Worm (Caenorhabditis elegans) whole organism, midembryonic: ENCODE data around the gene Y39A1A.24.
A peak's percentile ranks its signal among the peaks of the same experiment; 100 is the strongest.

Source experiments
- T22C8.4 ChIP-seq: fragments of 200-800 bp; sonication (Bioruptor generic); IDR thresholded peaks from 2 replicates; pipeline ENCODE4 v1.3.6; 2022; ENCODE audit warnings: missing genetic modification characterization, missing compliant biosample characterization
- cog-1 ChIP-seq: sonication (generic microtip); optimal IDR thresholded peaks from 2 replicates; lab custom pipeline; 2016; ENCODE audit warnings: missing genetic modification characterization, missing compliant biosample characterization
- flt-1 ChIP-seq: fragments of 200-800 bp; sonication (Bioruptor generic); IDR thresholded peaks from 2 replicates; pipeline ENCODE4 v1.3.6; 2022; ENCODE audit warnings: missing genetic modification characterization, missing compliant biosample characterization
- klf-2 ChIP-seq: fragments of 200-800 bp; sonication (Bioruptor generic); conservative IDR thresholded peaks from 2 replicates; pipeline ENCODE4 v1.3.6; 2022; ENCODE audit warnings: missing genetic modification reagents, missing genetic modification characterization, missing compliant biosample characterization
- med-1 ChIP-seq: sonication (generic microtip); optimal IDR thresholded peaks from 2 replicates; lab custom pipeline; 2017; ENCODE audit warnings: missing genetic modification characterization, mild to moderate bottlenecking, missing compliant biosample characterization, antibody characterized with exemption, missing genetic modification reagents; ENCODE audit not compliant: insufficient read depth
- ref-1 ChIP-seq: fragments of 200-800 bp; sonication (Bioruptor generic); conservative IDR thresholded peaks from 2 replicates; pipeline ENCODE4 v1.3.6; 2022; ENCODE audit warnings: missing genetic modification reagents, missing genetic modification characterization, missing compliant biosample characterization
- tab-1 ChIP-seq: fragments of 200-800 bp; sonication (Bioruptor generic); IDR thresholded peaks from 2 replicates; pipeline ENCODE4 v1.3.6; 2022; ENCODE audit warnings: missing genetic modification characterization, missing compliant biosample characterization
- ztf-23 ChIP-seq: fragments of 200-800 bp; sonication (Bioruptor generic); IDR thresholded peaks from 2 replicates; pipeline ENCODE4 v1.3.6; 2022; ENCODE audit warnings: missing genetic modification reagents, missing genetic modification characterization, missing compliant biosample characterization
- ztf-29 ChIP-seq: fragments of 200-800 bp; sonication (Bioruptor generic); IDR thresholded peaks from 2 replicates; pipeline ENCODE4 v1.3.6; 2022; ENCODE audit warnings: missing genetic modification reagents, missing genetic modification characterization, missing compliant biosample characterization

The Y39A1A.24 gene

DNA sequence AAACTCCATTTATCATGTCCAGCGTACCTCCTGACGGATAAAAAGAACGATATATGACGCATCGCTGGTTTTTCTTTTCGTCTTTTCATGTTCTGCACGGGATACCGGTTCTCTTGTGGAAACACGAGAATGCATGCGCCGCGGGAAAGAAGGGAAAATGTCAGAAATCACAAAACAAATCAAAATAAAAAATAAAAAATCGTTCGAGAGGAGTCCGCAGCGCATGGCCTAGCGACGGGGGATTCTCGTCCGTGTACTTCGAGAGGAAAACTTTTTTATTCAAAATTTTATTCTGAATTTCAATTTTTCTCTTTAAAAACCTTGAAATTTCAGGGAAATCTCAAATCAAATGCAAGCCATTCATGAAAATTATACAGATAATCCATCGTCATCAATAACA lies 8.8 kb downstream of the Y39A1A.24 start, which contains the start of the genes lron-10 and hpr-9:
TSS of gene lron-10 (minus strand) at position 162 of the 400 bp plus-strand sequence.
TSS of gene hpr-9 (plus strand) at position 344 of the 400 bp plus-strand sequence.
- TF ChIP-seq cog-1 (tag; lab: Kevin White, UChicago) (no peak), flt-1 (GFP tag; lab: Robert Waterston, UW) (peak; percentile 48; the same call in 1 of the 2 replicates), ztf-23 (GFP tag; lab: Robert Waterston, UW) (0 out of 2 replicates have a peak, but pooled peaks have one; percentile 55), tab-1 (no peak)

DNA sequence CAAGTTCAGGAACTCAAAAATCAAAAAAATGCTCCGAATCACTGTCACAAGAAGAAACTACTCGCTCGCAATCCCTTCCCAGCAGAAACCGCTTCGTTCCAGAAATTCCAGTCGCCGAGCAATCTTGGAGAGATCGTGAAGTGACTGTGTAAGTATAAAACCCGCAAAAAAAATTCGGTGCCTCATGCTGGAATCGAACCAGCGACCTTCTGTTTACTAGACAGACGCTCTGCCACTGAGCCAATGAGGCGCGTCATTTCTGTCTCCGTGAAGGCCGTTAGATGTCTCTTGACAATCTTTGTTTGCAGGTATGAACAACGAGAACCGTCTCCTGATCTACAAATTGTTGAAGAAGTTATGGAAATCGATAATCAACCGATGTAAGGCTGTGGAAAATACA lies 12.1 kb downstream of the Y39A1A.24 start:
- peak; percentile 93 for TF ChIP-seq tab-1
- TF ChIP-seq klf-2 (GFP tag; lab: Robert Waterston, UW), result peak; percentile 81
- TF ChIP-seq T22C8.4 (GFP tag; lab: Robert Waterston, UW), result peak; percentile 92
- peak; percentile 51 for TF ChIP-seq cog-1 (tag; lab: Kevin White, UChicago)
- TF ChIP-seq ztf-23 (GFP tag; lab: Robert Waterston, UW), result peak; percentile 82
- TF ChIP-seq ztf-29 (GFP tag; lab: Robert Waterston, UW), result peak; percentile 67
- peak; percentile 85 for TF ChIP-seq ref-1
- TF ChIP-seq flt-1 (GFP tag; lab: Robert Waterston, UW), result peak; percentile 94
- peak; percentile 55 for TF ChIP-seq med-1

DNA sequence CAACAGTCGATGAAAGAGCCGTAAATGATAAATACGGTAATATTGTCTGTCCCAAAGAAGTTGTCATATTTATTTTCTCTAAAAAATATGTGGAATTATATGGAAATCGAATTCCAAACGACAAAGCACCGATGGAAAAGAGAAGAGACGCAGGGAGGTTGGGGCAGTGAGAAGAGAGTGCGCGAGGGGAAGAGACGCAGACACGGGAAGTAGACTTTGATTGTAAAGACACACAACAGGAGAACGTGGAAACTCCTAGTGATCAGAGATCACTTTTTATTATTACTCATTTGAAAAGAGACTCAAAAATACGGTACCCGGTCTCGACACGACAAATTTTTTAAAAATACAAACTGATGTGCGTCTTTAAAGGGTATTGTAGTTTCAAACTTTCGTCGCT lies 15.9 kb downstream of the Y39A1A.24 start:
- TF ChIP-seq T22C8.4 (GFP tag; lab: Robert Waterston, UW) (no peak), flt-1 (GFP tag; lab: Robert Waterston, UW) (no peak), ztf-23 (GFP tag; lab: Robert Waterston, UW) (no peak)

DNA sequence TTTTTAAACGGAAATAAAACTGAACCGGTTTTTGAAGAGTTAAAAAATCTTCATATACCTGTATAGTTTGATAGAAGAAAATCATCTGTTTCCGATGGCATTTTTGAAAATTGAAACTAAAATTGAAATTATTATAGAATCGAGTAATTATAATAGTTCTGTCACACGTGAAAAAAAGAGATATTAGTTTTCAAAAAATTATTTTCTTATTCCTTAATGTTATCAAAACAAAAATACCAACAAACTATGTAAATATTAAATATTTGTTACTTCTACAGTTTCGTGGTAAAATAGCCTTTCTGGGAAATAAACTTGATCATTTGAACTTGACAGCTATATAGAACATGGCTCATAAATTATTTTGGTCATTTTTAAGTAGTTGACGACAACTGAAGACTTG lies 16.6 kb downstream of the Y39A1A.24 start, which contains the start of gene swt-4:
TSS of gene swt-4 (minus strand) at position 101 of the 400 bp plus-strand sequence.
- no peak for TF ChIP-seq ztf-23 (GFP tag; lab: Robert Waterston, UW)
- TF ChIP-seq cog-1 (tag; lab: Kevin White, UChicago), result no peak
- TF ChIP-seq T22C8.4 (GFP tag; lab: Robert Waterston, UW), result no peak
- no peak for TF ChIP-seq ztf-29 (GFP tag; lab: Robert Waterston, UW)
- TF ChIP-seq med-1, result no peak
- no peak for TF ChIP-seq flt-1 (GFP tag; lab: Robert Waterston, UW)
- TF ChIP-seq ref-1, result no peak
- TF ChIP-seq tab-1, result no peak
- TF ChIP-seq klf-2 (GFP tag; lab: Robert Waterston, UW), result no peak

DNA sequence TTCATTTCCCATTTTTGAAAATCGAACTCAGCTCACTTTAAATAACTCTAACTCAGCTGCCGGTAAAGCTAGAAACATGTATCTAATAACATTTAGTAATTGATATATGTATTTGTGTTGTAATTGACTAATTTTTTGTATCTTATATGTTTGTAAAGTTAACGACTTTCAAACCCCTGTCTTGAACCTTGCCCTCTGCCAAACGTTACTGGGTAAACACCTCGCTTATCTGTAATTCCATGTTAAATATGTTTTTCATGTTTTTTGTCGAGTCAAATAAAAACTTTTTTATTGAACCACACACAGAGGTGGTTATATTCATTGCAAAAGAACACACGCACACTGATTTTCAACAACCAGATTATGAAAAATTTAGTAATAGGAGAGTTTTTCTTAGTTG lies 17.4 kb downstream of the Y39A1A.24 start:
- TF ChIP-seq cog-1 (tag; lab: Kevin White, UChicago) (no peak), ztf-29 (GFP tag; lab: Robert Waterston, UW) (no peak), ref-1 (no peak), klf-2 (GFP tag; lab: Robert Waterston, UW) (no peak), flt-1 (GFP tag; lab: Robert Waterston, UW) (no peak), tab-1 (no peak), ztf-23 (GFP tag; lab: Robert Waterston, UW) (no peak), med-1 (no peak), T22C8.4 (GFP tag; lab: Robert Waterston, UW) (no peak)

DNA sequence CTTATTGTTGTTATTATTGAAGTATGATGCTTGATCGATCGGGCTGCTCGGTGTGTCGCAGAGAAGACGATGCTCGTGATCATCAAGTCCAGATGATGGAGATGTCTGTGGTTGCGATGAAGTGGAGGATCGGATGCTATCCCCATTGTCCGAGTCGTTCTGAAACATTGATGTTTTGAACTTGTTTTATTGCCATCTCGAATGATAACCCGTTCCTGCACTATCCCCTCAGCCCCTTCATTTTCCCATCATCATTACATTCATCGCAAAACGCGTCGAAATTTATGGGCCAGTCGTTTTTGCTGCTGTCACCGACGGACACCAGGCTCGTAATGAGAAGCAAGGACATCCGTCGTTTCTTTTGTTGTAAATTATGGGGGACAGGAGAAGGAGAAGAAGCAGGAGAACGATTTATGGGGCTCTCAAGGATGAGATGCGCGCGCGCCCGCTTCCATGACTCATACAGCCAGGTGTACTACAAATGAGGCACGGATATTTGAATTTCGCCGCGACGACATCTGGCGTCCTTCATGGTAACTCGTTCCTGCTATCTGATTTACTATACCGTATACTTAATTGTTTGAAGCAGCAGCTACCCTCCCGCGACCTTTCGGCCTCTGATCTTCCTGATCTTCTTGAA lies 19.6 kb downstream of the Y39A1A.24 start:
- TF ChIP-seq med-1 (no peak), klf-2 (GFP tag; lab: Robert Waterston, UW) (no peak)

DNA sequence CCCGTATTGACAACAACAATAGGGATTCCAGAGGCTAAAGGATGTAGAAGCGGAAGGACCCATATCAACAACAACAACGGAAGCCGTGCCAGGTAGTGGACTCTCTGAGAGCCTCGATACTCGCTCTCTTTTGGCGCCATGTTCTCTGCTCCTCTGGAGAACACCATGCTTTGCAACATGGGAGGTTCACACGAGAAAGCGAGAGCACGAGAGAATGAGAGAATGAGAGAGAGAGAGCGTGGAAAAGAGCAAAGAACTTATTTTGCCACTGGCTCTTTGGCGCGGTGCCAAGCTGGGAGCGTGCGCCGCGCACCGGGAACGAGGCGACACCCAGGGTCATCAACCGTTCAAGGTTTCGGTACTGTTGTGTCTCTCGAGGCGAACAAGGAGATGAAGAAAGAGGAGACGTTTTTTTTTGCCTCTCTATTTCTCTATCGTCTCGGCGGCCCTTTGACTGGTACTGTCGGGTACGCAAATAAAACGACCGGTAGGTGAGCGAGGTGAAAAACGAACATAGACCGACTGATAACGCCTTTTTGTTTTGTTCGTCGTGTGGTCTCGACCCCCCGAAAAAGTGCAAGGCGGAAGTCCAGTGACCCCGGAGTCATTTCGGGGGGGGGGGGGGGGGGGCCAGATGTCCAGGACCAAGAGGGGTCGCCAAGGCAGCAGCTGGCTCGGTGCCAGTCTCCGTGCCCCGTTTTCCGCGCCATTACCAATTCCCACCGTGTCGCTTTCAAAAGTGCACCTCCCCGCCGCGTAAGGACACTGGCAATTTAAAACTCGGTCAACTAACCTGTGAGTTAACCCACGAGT lies 20.4 kb downstream of the Y39A1A.24 start, which contains the start of gene Y39A1A.10:
TSS of gene Y39A1A.10 (plus strand) at position 139 of the 813 bp plus-strand sequence.
- TF ChIP-seq ztf-29 (GFP tag; lab: Robert Waterston, UW), result no peak
- TF ChIP-seq ref-1, result no peak
- no peak for TF ChIP-seq klf-2 (GFP tag; lab: Robert Waterston, UW)
- TF ChIP-seq flt-1 (GFP tag; lab: Robert Waterston, UW), result no peak
- TF ChIP-seq cog-1 (tag; lab: Kevin White, UChicago), result no peak
- TF ChIP-seq T22C8.4 (GFP tag; lab: Robert Waterston, UW), result no peak
- no peak for TF ChIP-seq med-1
- TF ChIP-seq tab-1, result no peak
- no peak for TF ChIP-seq ztf-23 (GFP tag; lab: Robert Waterston, UW)

DNA sequence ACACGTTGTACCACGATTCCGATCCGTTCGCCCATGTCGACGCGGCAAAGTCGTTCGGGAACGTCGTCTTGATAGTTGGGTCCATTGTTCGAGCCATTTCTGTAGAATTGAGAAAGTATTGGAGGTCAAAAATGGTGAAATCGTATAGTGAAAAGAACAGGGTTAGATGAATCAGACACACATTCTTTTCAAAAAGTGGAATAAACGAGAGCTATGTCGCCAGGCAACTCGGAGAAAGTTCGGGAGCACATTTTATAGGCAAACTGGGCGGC lies 20.9 kb downstream of the Y39A1A.24 start, which contains the start of gene Y39A1A.9:
TSS of gene Y39A1A.9 (minus strand) at position 99 of the 272 bp plus-strand sequence.
- TF ChIP-seq cog-1 (tag; lab: Kevin White, UChicago), result no peak
- TF ChIP-seq klf-2 (GFP tag; lab: Robert Waterston, UW), result no peak
- TF ChIP-seq ztf-23 (GFP tag; lab: Robert Waterston, UW), result no peak
- TF ChIP-seq med-1, result no peak
- no peak for TF ChIP-seq flt-1 (GFP tag; lab: Robert Waterston, UW)
- no peak for TF ChIP-seq ref-1
- TF ChIP-seq tab-1, result no peak
- no peak for TF ChIP-seq T22C8.4 (GFP tag; lab: Robert Waterston, UW)
- TF ChIP-seq ztf-29 (GFP tag; lab: Robert Waterston, UW), result no peak

DNA sequence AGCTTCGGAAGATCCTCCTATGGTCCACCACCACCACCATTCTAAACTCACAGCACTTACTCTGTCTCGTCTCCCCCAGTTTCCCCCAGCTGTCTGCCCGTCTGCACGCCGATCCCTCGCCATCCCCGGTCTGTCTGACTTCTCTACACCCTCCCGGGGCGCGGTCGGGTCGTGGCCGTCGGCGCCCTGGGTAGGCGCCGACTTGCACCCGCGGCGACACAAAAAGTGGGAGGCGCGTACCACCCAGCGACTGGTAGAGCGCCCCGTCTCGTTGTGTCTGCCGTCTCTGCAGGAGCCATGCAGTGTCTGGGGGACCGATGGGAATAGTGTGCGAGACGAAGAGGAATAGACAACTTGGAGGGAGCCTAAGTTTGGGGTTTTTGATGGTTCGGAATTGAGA lies 21.6 kb downstream of the Y39A1A.24 start:
- TF ChIP-seq T22C8.4 (GFP tag; lab: Robert Waterston, UW), result no peak
- TF ChIP-seq ztf-23 (GFP tag; lab: Robert Waterston, UW), result 0 out of 2 replicates have a peak, but pooled peaks have one; percentile 60
- peak; percentile 83 for TF ChIP-seq flt-1 (GFP tag; lab: Robert Waterston, UW)
- TF ChIP-seq ztf-29 (GFP tag; lab: Robert Waterston, UW), result no peak
- peak; percentile 19 for TF ChIP-seq cog-1 (tag; lab: Kevin White, UChicago)
- TF ChIP-seq klf-2 (GFP tag; lab: Robert Waterston, UW), result peak; percentile 30; the same call in 1 of the 2 replicates
- TF ChIP-seq ref-1, result no peak
- no peak for TF ChIP-seq tab-1
- TF ChIP-seq med-1, result no peak
